Worm (Caenorhabditis elegans) whole organism, L2 larva: Measurements from ENCODE around the gene T04B2.8.

Source experiments
- C34F6.9 ChIP-seq: fragments of 150-350 bp; optimal IDR thresholded peaks from 2 replicates; lab custom pipeline; 2014; ENCODE audit warnings: missing biosample characterization, missing genetic modification characterization
- F13H6.1 ChIP-seq: sonication (generic microtip); optimal IDR thresholded peaks from 2 replicates; lab custom pipeline; 2016; ENCODE audit warnings: missing genetic modification characterization, missing compliant biosample characterization
- R02D3.7 ChIP-seq: fragments of 150-350 bp; optimal IDR thresholded peaks from 2 replicates; lab custom pipeline; 2014; ENCODE audit warnings: missing biosample characterization, missing genetic modification characterization
- Y55F3AM.14 ChIP-seq: fragments of 200-800 bp; sonication (Bioruptor generic); optimal IDR thresholded peaks from 2 replicates; lab custom pipeline; 2018; ENCODE audit warnings: mild to moderate bottlenecking, missing genetic modification characterization, missing compliant biosample characterization
- ZK546.5 ChIP-seq: sonication (generic microtip); optimal IDR thresholded peaks from 2 replicates; lab custom pipeline; 2017; ENCODE audit warnings: missing biosample characterization, missing genetic modification characterization
- alr-1 ChIP-seq: fragments of 150-350 bp; optimal IDR thresholded peaks from 2 replicates; lab custom pipeline; 2014; ENCODE audit warnings: missing biosample characterization, missing genetic modification characterization
- aly-2 ChIP-seq: fragments of 150-350 bp; optimal IDR thresholded peaks from 2 replicates; lab custom pipeline; 2014; ENCODE audit warnings: missing biosample characterization, missing genetic modification characterization
- ama-1 ChIP-seq: fragments of 150-350 bp; optimal IDR thresholded peaks from 2 replicates; lab custom pipeline; 2018; ENCODE audit warnings: inconsistent platforms
- blmp-1 ChIP-seq: sonication (generic microtip); optimal IDR thresholded peaks from 2 replicates; lab custom pipeline; 2017; ENCODE audit warnings: missing genetic modification characterization, mild to moderate bottlenecking, missing compliant biosample characterization, antibody characterized with exemption, moderate library complexity; ENCODE audit not compliant: insufficient read depth
- ceh-16 ChIP-seq: fragments of 150-350 bp; optimal IDR thresholded peaks from 2 replicates; lab custom pipeline; 2014; ENCODE audit warnings: missing biosample characterization, missing genetic modification characterization
- ceh-82 ChIP-seq: fragments of 150-350 bp; optimal IDR thresholded peaks from 2 replicates; lab custom pipeline; 2014; ENCODE audit warnings: missing biosample characterization, missing genetic modification characterization
- crh-2 ChIP-seq: sonication (generic microtip); optimal IDR thresholded peaks from 2 replicates; lab custom pipeline; 2017; ENCODE audit warnings: missing biosample characterization, missing genetic modification characterization
- dmd-4 ChIP-seq: sonication (generic microtip); optimal IDR thresholded peaks from 2 replicates; lab custom pipeline; 2017; ENCODE audit warnings: missing biosample characterization, missing genetic modification characterization
- egl-27 ChIP-seq: sonication (generic microtip); optimal IDR thresholded peaks from 3 replicates; lab custom pipeline; 2017; ENCODE audit warnings: missing biosample characterization, missing genetic modification reagents, missing genetic modification characterization
- elt-1 ChIP-seq: fragments of 150-350 bp; optimal IDR thresholded peaks from 2 replicates; lab custom pipeline; 2014; ENCODE audit warnings: missing biosample characterization, missing genetic modification characterization
- elt-3 ChIP-seq: sonication (generic microtip); optimal IDR thresholded peaks from 2 replicates; lab custom pipeline; 2017; ENCODE audit warnings: missing biosample characterization, missing genetic modification characterization
- gmeb-1 ChIP-seq: fragments of 150-350 bp; optimal IDR thresholded peaks from 2 replicates; lab custom pipeline; 2014; ENCODE audit warnings: missing biosample characterization, missing genetic modification characterization
- lin-11 ChIP-seq: fragments of 150-350 bp; sonication (generic microtip); optimal IDR thresholded peaks from 2 replicates; lab custom pipeline; 2014; ENCODE audit warnings: missing biosample characterization, missing genetic modification characterization, inconsistent platforms, mixed read lengths
- lin-39 ChIP-seq: fragments of 150-350 bp; optimal IDR thresholded peaks from 2 replicates; lab custom pipeline; 2014; ENCODE audit warnings: missing biosample characterization, missing genetic modification reagents, missing genetic modification characterization
- lsy-2 ChIP-seq, 2 experiments: fragments of 150-350 bp in 1 of 2; sonication (generic microtip) in 1 of 2; optimal IDR thresholded peaks; 2 replicates each; lab custom pipeline; 2014 to 2017; ENCODE audit warnings: missing biosample characterization in 2 of 2, missing genetic modification characterization in 2 of 2
- mdl-1 ChIP-seq, 2 experiments: fragments of 150-350 bp in 1 of 2; sonication (generic microtip) in 1 of 2; optimal IDR thresholded peaks; 2 replicates each; lab custom pipeline; 2017; ENCODE audit warnings: missing biosample characterization in 2 of 2, missing genetic modification characterization in 2 of 2
- nhr-10 ChIP-seq: sonication (generic microtip); optimal IDR thresholded peaks from 2 replicates; lab custom pipeline; 2017; ENCODE audit warnings: missing biosample characterization, missing genetic modification characterization
- nhr-11 ChIP-seq: fragments of 150-350 bp; optimal IDR thresholded peaks from 2 replicates; lab custom pipeline; 2014; ENCODE audit warnings: missing biosample characterization, missing genetic modification characterization
- nhr-129 ChIP-seq: fragments of 150-350 bp; optimal IDR thresholded peaks from 2 replicates; lab custom pipeline; 2014; ENCODE audit warnings: missing biosample characterization, missing genetic modification characterization
- nhr-237 ChIP-seq: fragments of 150-350 bp; optimal IDR thresholded peaks from 2 replicates; lab custom pipeline; 2014; ENCODE audit warnings: missing biosample characterization, missing genetic modification characterization
- nhr-25 ChIP-seq: fragments of 150-350 bp; sonication (generic microtip); optimal IDR thresholded peaks from 3 replicates; lab custom pipeline; 2014; ENCODE audit warnings: missing biosample characterization, missing genetic modification characterization
- skn-1 ChIP-seq: sonication (generic microtip); optimal IDR thresholded peaks from 2 replicates; lab custom pipeline; 2017; ENCODE audit warnings: missing biosample characterization, missing genetic modification characterization
- sma-9 ChIP-seq, 2 experiments: fragments of 150-350 bp in 1 of 2; sonication (generic microtip) in 1 of 2; optimal IDR thresholded peaks; 2 replicates each; lab custom pipeline; 2014 to 2016; ENCODE audit warnings: missing genetic modification characterization in 2 of 2, mild to moderate bottlenecking in 1 of 2, missing biosample characterization in 1 of 2, missing compliant biosample characterization in 1 of 2, missing genetic modification reagents in 1 of 2, moderate library complexity in 1 of 2
- snpc-4 ChIP-seq: fragments of 150-350 bp; optimal IDR thresholded peaks from 2 replicates; lab custom pipeline; 2014; ENCODE audit warnings: missing biosample characterization, missing genetic modification characterization
- unc-62 ChIP-seq: fragments of 150-350 bp; optimal IDR thresholded peaks from 2 replicates; lab custom pipeline; 2014; ENCODE audit warnings: missing biosample characterization, missing genetic modification reagents, missing genetic modification characterization
- zag-1 ChIP-seq: fragments of 150-350 bp; optimal IDR thresholded peaks from 2 replicates; lab custom pipeline; 2014; ENCODE audit warnings: missing biosample characterization, missing genetic modification characterization
- ztf-4 ChIP-seq: fragments of 150-350 bp; optimal IDR thresholded peaks from 2 replicates; lab custom pipeline; 2014; ENCODE audit warnings: missing biosample characterization, missing genetic modification characterization

The T04B2.8 gene

ce11 chrIV:10084323-10084959 is 33.5 kb upstream of the T04B2.8 start, which contains the start of gene W01B6.8:
Gene W01B6.8, minus strand, starts transcription at chrIV:10084373.
- no peak for TF ChIP-seq lin-11
- TF ChIP-seq gmeb-1 (tag; lab: Kevin White, UChicago) = no peak
- TF ChIP-seq ama-1 (lab: Kevin White, UChicago) = no peak
- TF ChIP-seq skn-1 (tag; lab: Kevin White, UChicago) = no peak
- TF ChIP-seq nhr-129 (tag; lab: Kevin White, UChicago) = no peak
- no peak for TF ChIP-seq R02D3.7 (tag; lab: Kevin White, UChicago)
- no peak for TF ChIP-seq ceh-16
- no peak for TF ChIP-seq lin-39 (tag; lab: Kevin White, UChicago)
- no peak for TF ChIP-seq zag-1 (tag; lab: Kevin White, UChicago)
- no peak for TF ChIP-seq mdl-1 (tag; optimal IDR thresholded peaks at IDR 0.05; lab: Kevin White, UChicago)
- TF ChIP-seq nhr-237 = no peak

- TF ChIP-seq lin-39 (tag; lab: Kevin White, UChicago) = no peak
- no peak for TF ChIP-seq alr-1 (tag; lab: Kevin White, UChicago)
- no peak for TF ChIP-seq ZK546.5 (tag; lab: Kevin White, UChicago)
- TF ChIP-seq mdl-1 (tag; optimal IDR thresholded peaks at IDR 0.05; lab: Kevin White, UChicago) = no peak
- no peak for TF ChIP-seq ceh-82 (tag; lab: Kevin White, UChicago)
- TF ChIP-seq elt-3 (tag; lab: Kevin White, UChicago) = no peak
- TF ChIP-seq Y55F3AM.14 (GFP tag; lab: Kevin White, UChicago) = no peak
These were observed 29.8 kb upstream of the T04B2.8 start, which contains the start of gene W01B6.6 for ce11 chrIV:10080816-10081215. Gene W01B6.6, plus strand, starts transcription at chrIV:10081116.

- TF ChIP-seq ama-1 (lab: Kevin White, UChicago) = no peak
- TF ChIP-seq nhr-11 (tag; lab: Kevin White, UChicago) = no peak
- TF ChIP-seq blmp-1 (tag; lab: Kevin White, UChicago) = no peak
- no peak for TF ChIP-seq R02D3.7 (tag; lab: Kevin White, UChicago)
- TF ChIP-seq ztf-4 (tag; lab: Kevin White, UChicago) = no peak
- no peak for TF ChIP-seq F13H6.1 (tag; lab: Kevin White, UChicago)
- TF ChIP-seq, all 48 proteins: peak for 0
These were observed 27.0 kb upstream of the T04B2.8 start for ce11 chrIV:10078003-10078402.

ce11 chrIV:10075899-10076298 is 24.9 kb upstream of the T04B2.8 start, which contains the start of gene W01B6.5:
Gene W01B6.5, plus strand, starts transcription at chrIV:10076199.
- TF ChIP-seq crh-2 (no peak), nhr-11 (tag; lab: Kevin White, UChicago) (no peak), aly-2 (tag; lab: Kevin White, UChicago) (no peak), nhr-10 (tag; lab: Kevin White, UChicago) (no peak), nhr-25 (tag; lab: Kevin White, UChicago) (no peak), ztf-4 (tag; lab: Kevin White, UChicago) (no peak), snpc-4 (tag; lab: Kevin White, UChicago) (no peak), C34F6.9 (tag; lab: Kevin White, UChicago) (no peak), F13H6.1 (tag; lab: Kevin White, UChicago) (no peak), elt-1 (no peak), ceh-82 (tag; lab: Kevin White, UChicago) (no peak), lsy-2 (tag; optimal IDR thresholded peaks at IDR 0.05; lab: Kevin White, UChicago) (no peak), lin-39 (tag; lab: Kevin White, UChicago) (no peak), dmd-4 (tag; lab: Kevin White, UChicago) (no peak), egl-27 (tag; lab: Kevin White, UChicago) (no peak), sma-9 (GFP tag; optimal IDR thresholded peaks at IDR 0.05; lab: Kevin White, UChicago) (no peak), sma-9 (tag; optimal IDR thresholded peaks at IDR 0.05; lab: Kevin White, UChicago) (no peak), unc-62 (GFP tag; lab: Kevin White, UChicago) (no peak), elt-3 (tag; lab: Kevin White, UChicago) (no peak), R02D3.7 (tag; lab: Kevin White, UChicago) (no peak)

- no peak for TF ChIP-seq Y55F3AM.14 (GFP tag; lab: Kevin White, UChicago)
These were observed 24.1 kb upstream of the T04B2.8 start, which contains the start of the genes ttbk-4 and W01B6.4 for ce11 chrIV:10075034-10075510. Gene ttbk-4, minus strand, starts transcription at chrIV:10075134. Gene W01B6.4, plus strand, starts transcription at chrIV:10075460.
